Worm (Caenorhabditis elegans) whole organism, L4/young adult: ENCODE results near the gene C44C10.12.

Experiments used
- W03F9.2 ChIP-seq: fragments of 150-350 bp; optimal IDR thresholded peaks from 2 replicates; lab custom pipeline; 2014; ENCODE audit warnings: missing biosample characterization, missing genetic modification characterization
- dao-5 ChIP-seq: sonication (generic microtip); optimal IDR thresholded peaks from 2 replicates; lab custom pipeline; 2016; ENCODE audit warnings: missing genotype, missing genetic modification characterization, moderate library complexity, missing compliant biosample characterization
- him-1 ChIP-seq: sonication (generic microtip); optimal IDR thresholded peaks from 2 replicates; lab custom pipeline; 2016; ENCODE audit warnings: missing genotype, missing genetic modification reagents, missing genetic modification characterization, missing compliant biosample characterization

ce11 chrX:11712230-11712853, 15.5 kb downstream of the C44C10.12 start, which contains the start of gene col-180:
- TF ChIP-seq W03F9.2 (tag; lab: Kevin White, UChicago) (no peak), him-1 (no peak), dao-5 (tag; lab: Kevin White, UChicago) (no peak)
